Worm (Caenorhabditis elegans) whole organism, L1 larva: ENCODE results near the gene camt-1.

ENCODE experiments used
- C34B4.2 ChIP-seq: sonication (generic microtip); optimal IDR thresholded peaks from 2 replicates; lab custom pipeline; 2017; ENCODE audit warnings: mild to moderate bottlenecking, missing genetic modification characterization, missing compliant biosample characterization
- dpl-1 ChIP-seq, 3 experiments: fragments of 150-350 bp in 2 of 3; sonication (generic microtip) in 1 of 3; optimal IDR thresholded peaks; 2 replicates each; lab custom pipeline; 2014 to 2017; ENCODE audit warnings: missing biosample characterization in 3 of 3, missing genetic modification characterization in 3 of 3, missing genetic modification reagents in 3 of 3
- fkh-10 ChIP-seq: sonication (generic microtip); optimal IDR thresholded peaks from 2 replicates; lab custom pipeline; 2017; ENCODE audit warnings: missing biosample characterization, missing genetic modification reagents, missing genetic modification characterization
- lin-39 ChIP-seq: fragments of 150-350 bp; optimal IDR thresholded peaks from 2 replicates; lab custom pipeline; 2014; ENCODE audit warnings: missing biosample characterization, missing genetic modification reagents, missing genetic modification characterization
- mdl-1 ChIP-seq, 2 experiments: fragments of 150-350 bp; optimal IDR thresholded peaks; 2 replicates each; lab custom pipeline; 2014 to 2017; ENCODE audit warnings: missing biosample characterization in 2 of 2, missing genetic modification characterization in 2 of 2, inconsistent platforms in 1 of 2
- unc-62 ChIP-seq: fragments of 150-350 bp; optimal IDR thresholded peaks from 2 replicates; lab custom pipeline; 2014; ENCODE audit warnings: missing biosample characterization, missing genetic modification reagents, missing genetic modification characterization

ce11 chrII:4511911-4512310 is 7.0 kb upstream of the camt-1 start, which contains the start of gene cyp-23A1:
- TF ChIP-seq mdl-1 (tag; optimal IDR thresholded peaks at IDR 0.05; lab: Kevin White, UChicago) = no peak
- no peak for TF ChIP-seq C34B4.2
- TF ChIP-seq unc-62 (GFP tag; lab: Kevin White, UChicago) = no peak
- no peak for TF ChIP-seq fkh-10 (GFP tag; lab: Kevin White, UChicago)
- TF ChIP-seq lin-39 (tag; lab: Kevin White, UChicago) = no peak
- TF ChIP-seq dpl-1 (GFP tag; optimal IDR thresholded peaks at IDR 0.05; lab: Kevin White, UChicago) = no peak
